Fruit fly (Drosophila melanogaster) whole organism, adult: ENCODE results near the gene sinah.
A peak's percentile ranks its signal among the peaks of the same experiment; 100 is the strongest.

Experiments used
- CG11617 ChIP-seq: fragments of 200-800 bp; sonication (Bioruptor generic); optimal IDR thresholded peaks from 2 replicates; lab custom pipeline; 2017; ENCODE audit warnings: mild to moderate bottlenecking, missing biosample characterization, missing genetic modification reagents, missing genetic modification characterization
- CG12768 ChIP-seq: fragments of 200-800 bp; sonication (Bioruptor generic); optimal IDR thresholded peaks from 2 replicates; lab custom pipeline; 2017; ENCODE audit warnings: missing biosample characterization, missing genetic modification characterization, mild to moderate bottlenecking, moderate library complexity, missing genetic modification reagents
- CG14711 ChIP-seq: fragments of 200-800 bp; sonication (Bioruptor generic); optimal IDR thresholded peaks from 2 replicates; lab custom pipeline; 2018; ENCODE audit warnings: missing biosample characterization, mild to moderate bottlenecking, missing genetic modification characterization, moderate library complexity
- CG1620 ChIP-seq: fragments of 200-800 bp; sonication (Bioruptor generic); optimal IDR thresholded peaks from 2 replicates; lab custom pipeline; 2016; ENCODE audit warnings: missing biosample characterization, missing genetic modification characterization
- CG33017 ChIP-seq: fragments of 200-800 bp; sonication (Bioruptor generic); optimal IDR thresholded peaks from 2 replicates; lab custom pipeline; 2018; ENCODE audit warnings: missing biosample characterization, mild to moderate bottlenecking, missing genetic modification characterization, moderate library complexity
- CG5204 ChIP-seq: fragments of 200-800 bp; sonication (Bioruptor generic); optimal IDR thresholded peaks from 2 replicates; lab custom pipeline; 2016; ENCODE audit warnings: missing biosample characterization, missing genetic modification characterization
- CG7045 ChIP-seq: fragments of 200-800 bp; sonication (Bioruptor generic); optimal IDR thresholded peaks from 2 replicates; lab custom pipeline; 2017; ENCODE audit warnings: missing biosample characterization, mild to moderate bottlenecking, missing genetic modification characterization
- CG7101 ChIP-seq: fragments of 200-800 bp; sonication (Bioruptor generic); optimal IDR thresholded peaks from 2 replicates; lab custom pipeline; 2018; ENCODE audit warnings: missing biosample characterization, mild to moderate bottlenecking, missing genetic modification characterization, moderate library complexity
- Clk ChIP-seq: fragments of 200-800 bp; sonication (Bioruptor generic); optimal IDR thresholded peaks from 2 replicates; lab custom pipeline; 2017; ENCODE audit warnings: missing biosample characterization, missing genetic modification characterization
- Crg-1 ChIP-seq: fragments of 200-800 bp; sonication (Bioruptor generic); optimal IDR thresholded peaks from 2 replicates; lab custom pipeline; 2016; ENCODE audit warnings: missing biosample characterization, missing genetic modification characterization
- Hr96 ChIP-seq: fragments of 200-800 bp; sonication (Bioruptor generic); optimal IDR thresholded peaks from 2 replicates; lab custom pipeline; 2016; ENCODE audit warnings: missing biosample characterization, missing genetic modification characterization
- Mnt ChIP-seq: fragments of 200-800 bp; sonication (Bioruptor generic); optimal IDR thresholded peaks from 2 replicates; lab custom pipeline; 2016; ENCODE audit warnings: missing biosample characterization, mild to moderate bottlenecking, missing genetic modification characterization
- bab1 ChIP-seq: fragments of 200-800 bp; sonication (Bioruptor generic); optimal IDR thresholded peaks from 3 replicates; lab custom pipeline; 2019; ENCODE audit warnings: missing biosample characterization, mild to moderate bottlenecking, missing genetic modification characterization, moderate library complexity
- cic ChIP-seq: fragments of 200-800 bp; sonication (Bioruptor generic); optimal IDR thresholded peaks from 2 replicates; lab custom pipeline; 2017; ENCODE audit warnings: missing biosample characterization, mild to moderate bottlenecking, missing genetic modification characterization, moderate library complexity
- cnc ChIP-seq, 2 experiments: fragments of >200 bp; optimal IDR thresholded peaks; 2 replicates each; lab custom pipeline; 2017
- kay ChIP-seq: fragments of 200-800 bp; sonication (Bioruptor generic); peaks from one replicate; lab custom pipeline; 2016; ENCODE audit warnings: missing biosample characterization, missing genetic modification characterization, borderline replicate concordance
- ovo ChIP-seq: fragments of 200-800 bp; sonication (Bioruptor generic); optimal IDR thresholded peaks from 2 replicates; lab custom pipeline; 2016; ENCODE audit warnings: missing biosample characterization, missing genetic modification characterization
- pad ChIP-seq: fragments of 200-800 bp; sonication (Bioruptor generic); optimal IDR thresholded peaks from 3 replicates; lab custom pipeline; 2017; ENCODE audit warnings: missing biosample characterization, missing genetic modification characterization, mild to moderate bottlenecking, moderate library complexity, missing genetic modification reagents
- tj ChIP-seq: fragments of 200-800 bp; sonication (Bioruptor generic); optimal IDR thresholded peaks from 3 replicates; lab custom pipeline; 2017; ENCODE audit warnings: missing biosample characterization, mild to moderate bottlenecking, missing genetic modification characterization, moderate library complexity
- toe ChIP-seq: fragments of 200-800 bp; sonication (Bioruptor generic); optimal IDR thresholded peaks from 2 replicates; lab custom pipeline; 2016; ENCODE audit warnings: missing biosample characterization, missing genetic modification characterization

sinah gene

DNA sequence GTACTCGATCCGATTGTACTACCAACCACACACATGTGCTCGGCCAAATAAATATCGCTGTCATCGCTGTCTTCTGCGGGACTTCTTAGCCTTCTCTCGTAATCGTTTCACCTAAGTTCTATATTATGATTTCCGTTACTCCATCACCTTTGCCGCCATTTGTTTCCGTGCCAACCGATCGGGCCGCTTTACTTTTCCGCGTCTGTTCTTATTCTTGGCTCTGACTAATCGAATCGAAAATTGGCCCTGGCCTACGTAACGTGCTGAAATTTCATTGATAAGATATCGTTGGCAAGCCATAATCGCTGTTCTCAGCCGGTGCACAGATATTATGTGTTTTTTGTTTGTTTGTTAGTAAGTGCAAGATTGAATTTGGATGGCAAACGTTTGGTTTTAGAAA lies 8.3 kb downstream of the sinah start:
- TF ChIP-seq CG14711 (tag; lab: Kevin White, UChicago) (no peak), Clk (GFP tag; lab: Kevin White, UChicago) (no peak), ovo (GFP tag; lab: Kevin White, UChicago) (no peak), Crg-1 (GFP tag; lab: Kevin White, UChicago) (no peak), bab1 (no peak), cic (GFP tag; lab: Kevin White, UChicago) (no peak), Hr96 (GFP tag; lab: Kevin White, UChicago) (no peak), pad (GFP tag; lab: Kevin White, UChicago) (no peak), CG7045 (GFP tag; lab: Kevin White, UChicago) (no peak), CG11617 (no peak), tj (GFP tag; lab: Kevin White, UChicago) (no peak), CG33017 (tag; lab: Kevin White, UChicago) (no peak), CG12768 (no peak), cnc (optimal IDR thresholded peaks at IDR 0.05; lab: Kevin White, UChicago) (no peak), Mnt (GFP tag; lab: Kevin White, UChicago) (no peak)

DNA sequence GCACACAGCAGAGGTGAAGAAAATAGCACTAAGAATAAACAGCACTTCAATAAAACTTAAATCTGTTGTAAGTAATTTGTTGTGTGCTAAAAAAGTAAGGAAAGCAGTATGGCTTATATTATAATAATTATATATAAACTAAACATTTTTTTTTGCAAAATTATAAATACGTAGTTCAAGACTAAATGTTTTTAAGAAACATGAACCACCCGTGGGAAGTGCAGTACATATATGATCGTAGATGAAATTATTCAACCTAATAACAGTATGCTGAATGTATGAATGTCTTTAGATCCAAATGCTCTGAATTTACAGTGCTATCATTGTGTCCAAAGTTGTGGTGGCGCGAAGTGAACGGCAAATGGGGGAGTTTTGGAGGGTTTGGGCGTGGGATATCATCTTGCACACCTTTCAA lies 11.8 kb downstream of the sinah start:
- TF ChIP-seq CG7045 (GFP tag; lab: Kevin White, UChicago) (no peak), CG14711 (tag; lab: Kevin White, UChicago) (no peak), Hr96 (GFP tag; lab: Kevin White, UChicago) (no peak), CG7101 (tag; lab: Kevin White, UChicago) (no peak), Crg-1 (GFP tag; lab: Kevin White, UChicago) (no peak), toe (GFP tag; lab: Kevin White, UChicago) (no peak), bab1 (no peak), Clk (GFP tag; lab: Kevin White, UChicago) (no peak)

DNA sequence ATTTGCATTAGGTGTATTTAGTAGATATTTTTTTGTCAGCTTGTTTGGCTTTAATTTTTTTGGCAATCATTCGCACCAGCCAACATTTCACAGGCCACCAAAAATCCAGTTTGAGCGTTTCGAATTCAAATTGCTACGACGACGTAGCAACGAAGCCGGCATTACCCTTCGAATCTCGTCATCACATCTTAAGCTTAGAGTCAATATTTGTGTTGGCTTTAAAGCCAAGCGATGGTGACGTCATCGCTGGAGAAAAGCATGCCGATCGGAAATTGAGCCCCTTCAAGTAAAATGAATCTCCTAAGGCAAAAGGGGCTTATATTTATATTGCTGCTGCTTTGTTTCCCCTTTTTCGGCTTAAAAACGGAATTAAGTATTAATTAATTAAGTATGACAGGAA lies 12.8 kb downstream of the sinah start:
- no peak for TF ChIP-seq CG7045 (GFP tag; lab: Kevin White, UChicago)
- no peak for TF ChIP-seq CG7101 (tag; lab: Kevin White, UChicago)
- no peak for TF ChIP-seq cic (GFP tag; lab: Kevin White, UChicago)
- no peak for TF ChIP-seq cnc (optimal IDR thresholded peaks at IDR 0.05; lab: Kevin White, UChicago)
- TF ChIP-seq CG5204 (GFP tag; lab: Kevin White, UChicago) = no peak
- TF ChIP-seq CG33017 (tag; lab: Kevin White, UChicago) = no peak
- TF ChIP-seq Crg-1 (GFP tag; lab: Kevin White, UChicago) = no peak
- no peak for TF ChIP-seq Hr96 (GFP tag; lab: Kevin White, UChicago)
- no peak for TF ChIP-seq toe (GFP tag; lab: Kevin White, UChicago)
- TF ChIP-seq Clk (GFP tag; lab: Kevin White, UChicago) = no peak
- TF ChIP-seq Mnt (GFP tag; lab: Kevin White, UChicago) = no peak
- TF ChIP-seq CG14711 (tag; lab: Kevin White, UChicago) = no peak
- no peak for TF ChIP-seq tj (GFP tag; lab: Kevin White, UChicago)
- no peak for TF ChIP-seq bab1
- no peak for TF ChIP-seq CG11617
- no peak for TF ChIP-seq pad (GFP tag; lab: Kevin White, UChicago)
- no peak for TF ChIP-seq CG12768
- TF ChIP-seq CG1620 (GFP tag; lab: Kevin White, UChicago) = no peak
- no peak for TF ChIP-seq ovo (GFP tag; lab: Kevin White, UChicago)

DNA sequence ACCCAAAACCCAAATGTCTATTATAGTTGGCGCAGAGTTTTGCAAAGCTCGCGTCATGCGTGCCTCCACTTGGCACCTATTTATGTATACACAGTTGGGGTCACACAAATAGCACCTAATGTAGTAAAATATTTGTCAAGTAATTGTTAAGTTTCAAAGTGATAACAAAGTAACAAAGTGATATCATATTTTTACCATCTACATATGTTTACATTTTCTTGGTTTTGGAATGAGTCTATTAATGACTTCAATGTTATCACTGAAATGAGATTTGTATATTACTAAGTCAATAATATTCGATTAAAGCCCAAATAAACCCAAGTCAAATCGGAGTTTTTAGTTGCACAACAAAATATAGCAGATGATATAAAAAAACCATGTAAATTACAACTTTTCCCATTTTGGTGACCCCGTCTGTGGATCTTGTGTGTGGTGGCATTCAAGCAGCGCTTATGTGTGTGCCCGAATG lies 13.6 kb downstream of the sinah start:
- TF ChIP-seq ovo (GFP tag; lab: Kevin White, UChicago) (no peak), CG5204 (GFP tag; lab: Kevin White, UChicago) (no peak), cic (GFP tag; lab: Kevin White, UChicago) (no peak), toe (GFP tag; lab: Kevin White, UChicago) (no peak), cnc (optimal IDR thresholded peaks at IDR 0.05; lab: Kevin White, UChicago) (no peak), CG1620 (GFP tag; lab: Kevin White, UChicago) (no peak), CG14711 (tag; lab: Kevin White, UChicago) (no peak), CG11617 (no peak), tj (GFP tag; lab: Kevin White, UChicago) (no peak), bab1 (no peak), CG33017 (tag; lab: Kevin White, UChicago) (no peak), kay (GFP tag; lab: Kevin White, UChicago) (no peak), CG7045 (GFP tag; lab: Kevin White, UChicago) (no peak), Hr96 (GFP tag; lab: Kevin White, UChicago) (no peak), Crg-1 (GFP tag; lab: Kevin White, UChicago) (no peak), Clk (GFP tag; lab: Kevin White, UChicago) (no peak)

DNA sequence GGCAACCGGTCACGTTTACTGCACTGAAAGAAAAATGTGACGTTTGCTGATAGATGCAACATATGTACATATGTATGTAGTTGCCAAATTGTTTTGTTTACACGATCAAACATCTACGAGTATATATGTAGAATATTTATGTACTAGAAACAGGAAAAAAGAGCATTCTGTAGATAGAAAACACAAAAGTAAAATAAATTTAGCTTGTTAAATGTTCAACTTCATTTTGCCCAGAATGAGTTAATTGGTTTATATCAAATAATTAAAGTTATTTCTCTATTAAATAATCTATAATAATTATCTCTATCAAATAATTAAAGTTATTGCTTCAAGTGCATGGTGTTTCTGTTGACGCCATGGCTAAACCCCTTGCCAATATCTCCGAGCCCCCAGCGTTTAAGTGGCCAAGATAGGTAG lies 14.3 kb downstream of the sinah start:
- no peak for TF ChIP-seq CG12768
- TF ChIP-seq cic (GFP tag; lab: Kevin White, UChicago) = no peak
- no peak for TF ChIP-seq Crg-1 (GFP tag; lab: Kevin White, UChicago)
- TF ChIP-seq toe (GFP tag; lab: Kevin White, UChicago) = no peak
- TF ChIP-seq CG14711 (tag; lab: Kevin White, UChicago) = no peak
- no peak for TF ChIP-seq bab1
- TF ChIP-seq Hr96 (GFP tag; lab: Kevin White, UChicago) = no peak
- no peak for TF ChIP-seq tj (GFP tag; lab: Kevin White, UChicago)
- no peak for TF ChIP-seq kay (GFP tag; lab: Kevin White, UChicago)
- TF ChIP-seq CG7101 (tag; lab: Kevin White, UChicago) = no peak
- no peak for TF ChIP-seq CG33017 (tag; lab: Kevin White, UChicago)

DNA sequence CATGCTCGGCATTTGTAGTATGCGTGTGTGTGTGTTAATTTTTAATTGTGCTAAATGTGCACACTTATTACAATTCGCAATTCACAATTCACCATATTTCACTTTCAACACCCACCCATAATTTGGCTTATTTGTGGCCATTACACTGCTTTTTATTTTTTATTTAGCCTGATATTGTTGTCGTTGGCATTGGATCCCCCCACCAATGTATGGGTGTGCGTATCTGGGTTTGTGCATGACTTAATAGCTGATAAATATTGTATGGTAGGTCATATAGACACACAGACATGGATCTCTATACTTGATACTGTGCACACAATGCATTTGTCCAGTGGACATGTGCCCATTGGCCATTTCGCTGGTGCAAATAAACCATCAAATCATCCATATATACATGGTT lies 14.8 kb downstream of the sinah start:
- TF ChIP-seq tj (GFP tag; lab: Kevin White, UChicago) (no peak), CG12768 (no peak), cnc (optimal IDR thresholded peaks at IDR 0.05; lab: Kevin White, UChicago) (no peak), ovo (GFP tag; lab: Kevin White, UChicago) (no peak), CG11617 (no peak), kay (GFP tag; lab: Kevin White, UChicago) (peak; percentile 81)
